Worm (Caenorhabditis elegans) whole organism, midembryonic: ENCODE results near the gene elpc-2.

Experiments
- T22C8.4 ChIP-seq: fragments of 200-800 bp; sonication (Bioruptor generic); IDR thresholded peaks from 2 replicates; pipeline ENCODE4 v1.3.6; 2022; ENCODE audit warnings: missing genetic modification characterization, missing compliant biosample characterization
- cog-1 ChIP-seq: sonication (generic microtip); optimal IDR thresholded peaks from 2 replicates; lab custom pipeline; 2016; ENCODE audit warnings: missing genetic modification characterization, missing compliant biosample characterization
- flt-1 ChIP-seq: fragments of 200-800 bp; sonication (Bioruptor generic); IDR thresholded peaks from 2 replicates; pipeline ENCODE4 v1.3.6; 2022; ENCODE audit warnings: missing genetic modification characterization, missing compliant biosample characterization
- klf-2 ChIP-seq: fragments of 200-800 bp; sonication (Bioruptor generic); conservative IDR thresholded peaks from 2 replicates; pipeline ENCODE4 v1.3.6; 2022; ENCODE audit warnings: missing genetic modification reagents, missing genetic modification characterization, missing compliant biosample characterization
- med-1 ChIP-seq: sonication (generic microtip); optimal IDR thresholded peaks from 2 replicates; lab custom pipeline; 2017; ENCODE audit warnings: missing genetic modification characterization, mild to moderate bottlenecking, missing compliant biosample characterization, antibody characterized with exemption, missing genetic modification reagents; ENCODE audit not compliant: insufficient read depth
- ref-1 ChIP-seq: fragments of 200-800 bp; sonication (Bioruptor generic); conservative IDR thresholded peaks from 2 replicates; pipeline ENCODE4 v1.3.6; 2022; ENCODE audit warnings: missing genetic modification reagents, missing genetic modification characterization, missing compliant biosample characterization
- tab-1 ChIP-seq: fragments of 200-800 bp; sonication (Bioruptor generic); IDR thresholded peaks from 2 replicates; pipeline ENCODE4 v1.3.6; 2022; ENCODE audit warnings: missing genetic modification characterization, missing compliant biosample characterization
- ztf-23 ChIP-seq: fragments of 200-800 bp; sonication (Bioruptor generic); IDR thresholded peaks from 2 replicates; pipeline ENCODE4 v1.3.6; 2022; ENCODE audit warnings: missing genetic modification reagents, missing genetic modification characterization, missing compliant biosample characterization
- ztf-29 ChIP-seq: fragments of 200-800 bp; sonication (Bioruptor generic); IDR thresholded peaks from 2 replicates; pipeline ENCODE4 v1.3.6; 2022; ENCODE audit warnings: missing genetic modification reagents, missing genetic modification characterization, missing compliant biosample characterization

The elpc-2 gene

DNA sequence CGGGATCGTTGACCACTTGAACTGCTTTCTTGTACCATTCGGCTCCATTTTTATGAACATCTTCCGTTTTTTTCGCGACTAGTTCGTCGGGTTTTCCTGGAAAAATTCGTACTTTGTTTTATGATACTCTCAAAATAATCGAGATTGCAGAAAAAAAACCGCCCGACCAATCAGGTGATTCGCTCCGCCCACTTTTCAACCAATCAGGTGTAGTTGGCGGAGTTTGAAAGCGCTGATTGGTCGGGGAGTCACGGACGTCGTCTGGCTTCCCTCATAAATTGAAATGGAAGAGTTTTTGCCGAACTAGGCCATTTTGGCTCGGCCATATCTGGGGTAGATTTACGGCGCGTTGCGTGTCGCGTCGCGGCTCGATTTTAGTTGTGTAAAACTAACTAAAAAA is 20.9 kb upstream of the elpc-2 start:
- no peak for TF ChIP-seq flt-1 (GFP tag; lab: Robert Waterston, UW)
- TF ChIP-seq ztf-23: no peak
- TF ChIP-seq klf-2 (GFP tag; lab: Robert Waterston, UW): no peak

- no peak for TF ChIP-seq tab-1 (GFP tag; lab: Robert Waterston, UW)
- no peak for TF ChIP-seq klf-2 (GFP tag; lab: Robert Waterston, UW)
- TF ChIP-seq T22C8.4 (GFP tag; lab: Robert Waterston, UW): no peak
- TF ChIP-seq ztf-29 (GFP tag; lab: Robert Waterston, UW): no peak
- TF ChIP-seq flt-1 (GFP tag; lab: Robert Waterston, UW): no peak
- TF ChIP-seq ztf-23: no peak
- no peak for TF ChIP-seq ref-1 (GFP tag; lab: Robert Waterston, UW)
- TF ChIP-seq cog-1 (tag; lab: Kevin White, UChicago): no peak
- TF ChIP-seq med-1 (GFP tag; lab: Kevin White, UChicago): no peak
Observed at ce11 chrIII:12658649-12659048, 14.8 kb upstream of the elpc-2 start.

ce11 chrIII:12662186-12662585 is 11.3 kb upstream of the elpc-2 start, which contains the start of gene tpst-1:
Gene tpst-1, minus strand, starts transcription at chrIII:12662286.
- TF ChIP-seq flt-1 (GFP tag; lab: Robert Waterston, UW): no peak
- TF ChIP-seq cog-1 (tag; lab: Kevin White, UChicago): no peak
- TF ChIP-seq med-1 (GFP tag; lab: Kevin White, UChicago): no peak
- TF ChIP-seq ztf-23: no peak
- no peak for TF ChIP-seq T22C8.4 (GFP tag; lab: Robert Waterston, UW)
- TF ChIP-seq ref-1 (GFP tag; lab: Robert Waterston, UW): no peak
- no peak for TF ChIP-seq klf-2 (GFP tag; lab: Robert Waterston, UW)

DNA sequence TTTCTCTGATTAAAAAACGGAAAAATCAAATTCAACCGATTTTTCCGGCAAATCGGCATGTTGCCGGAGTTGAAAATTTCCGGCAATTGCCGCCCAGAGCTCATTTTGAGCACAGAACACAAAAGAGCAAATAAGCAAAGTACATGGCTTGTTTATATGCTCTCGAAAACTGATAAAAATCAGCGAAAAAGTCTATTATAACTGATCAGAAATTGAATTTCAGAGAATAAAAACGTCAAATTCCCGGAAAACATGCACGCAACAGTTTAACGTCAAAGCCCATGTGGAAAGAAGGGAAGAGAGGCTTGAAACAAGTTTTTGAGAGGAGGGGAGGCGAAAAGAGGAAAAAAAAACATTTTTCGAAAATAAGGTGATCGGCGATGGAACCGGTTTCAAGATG is 4.7 kb upstream of the elpc-2 start:
- TF ChIP-seq cog-1 (tag; lab: Kevin White, UChicago): no peak
- TF ChIP-seq T22C8.4 (GFP tag; lab: Robert Waterston, UW): no peak

- TF ChIP-seq med-1 (GFP tag; lab: Kevin White, UChicago) (no peak), T22C8.4 (GFP tag; lab: Robert Waterston, UW) (no peak), ztf-23 (no peak), cog-1 (tag; lab: Kevin White, UChicago) (no peak), tab-1 (GFP tag; lab: Robert Waterston, UW) (no peak), ztf-29 (GFP tag; lab: Robert Waterston, UW) (no peak), klf-2 (GFP tag; lab: Robert Waterston, UW) (no peak), flt-1 (GFP tag; lab: Robert Waterston, UW) (no peak), ref-1 (GFP tag; lab: Robert Waterston, UW) (no peak)
Observed at ce11 chrIII:12680266-12680665, 6.8 kb downstream of the elpc-2 start.

- TF ChIP-seq ref-1 (GFP tag; lab: Robert Waterston, UW) (no peak), ztf-23 (peak; percentile 48; the same call in 1 of the 2 replicates), flt-1 (GFP tag; lab: Robert Waterston, UW) (no peak), klf-2 (GFP tag; lab: Robert Waterston, UW) (no peak), cog-1 (tag; lab: Kevin White, UChicago) (no peak)
Observed at ce11 chrIII:12685372-12686298, 12.2 kb downstream of the elpc-2 start.

ce11 chrIII:12686457-12687250 is 13.2 kb downstream of the elpc-2 start:
- TF ChIP-seq med-1 (GFP tag; lab: Kevin White, UChicago) (no peak), flt-1 (GFP tag; lab: Robert Waterston, UW) (0 out of 2 replicates have a peak, but pooled peaks have one; percentile 24), ztf-23 (no peak)

ce11 chrIII:12687382-12687781 is 13.9 kb downstream of the elpc-2 start:
- TF ChIP-seq flt-1 (GFP tag; lab: Robert Waterston, UW): peak; percentile 63; the same call in 1 of the 2 replicates
- no peak for TF ChIP-seq ztf-29 (GFP tag; lab: Robert Waterston, UW)

DNA sequence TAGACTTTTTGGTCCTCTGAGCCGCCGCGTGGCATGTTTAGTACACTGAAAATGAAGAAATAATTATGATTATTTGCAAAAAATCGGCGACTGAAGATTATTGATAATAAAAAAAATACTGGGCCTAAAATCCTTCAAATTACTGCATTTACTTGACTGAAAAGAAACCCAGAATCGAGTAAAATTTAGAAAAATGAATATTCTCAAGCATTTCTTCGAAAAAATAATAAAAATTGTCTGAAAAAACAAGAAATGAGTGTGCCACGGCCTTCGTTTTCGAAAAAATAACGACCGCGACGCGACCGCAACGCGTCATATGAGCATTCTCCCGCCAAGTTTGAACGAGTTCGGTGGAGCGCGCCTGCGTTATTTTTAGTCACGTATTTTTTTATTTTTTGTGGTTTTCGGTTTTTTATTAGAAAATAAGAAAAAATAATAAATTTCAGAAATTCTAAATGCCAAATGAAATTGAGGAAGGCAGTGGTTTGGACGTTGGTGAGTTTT is 14.4 kb downstream of the elpc-2 start, which contains the start of the genes rsp-3 and spin-4:
TSS of gene rsp-3 (minus strand) at position 51 of the 504 bp plus-strand sequence.
TSS of gene spin-4 (plus strand) at position 447 of the 504 bp plus-strand sequence.
- TF ChIP-seq cog-1 (tag; lab: Kevin White, UChicago): peak; percentile 42
- TF ChIP-seq tab-1 (GFP tag; lab: Robert Waterston, UW): no peak
- no peak for TF ChIP-seq ref-1 (GFP tag; lab: Robert Waterston, UW)
- no peak for TF ChIP-seq T22C8.4 (GFP tag; lab: Robert Waterston, UW)
- TF ChIP-seq ztf-23: no peak
- TF ChIP-seq med-1 (GFP tag; lab: Kevin White, UChicago): no peak
- no peak for TF ChIP-seq ztf-29 (GFP tag; lab: Robert Waterston, UW)
